Fruit fly (Drosophila melanogaster) whole organism, embryonic: ENCODE measurements around the gene CG1943.

Source experiments
- ATbp ChIP-seq: fragments of 200-800 bp; sonication (Bioruptor generic); optimal IDR thresholded peaks from 2 replicates; lab custom pipeline; 2017; ENCODE audit warnings: missing biosample characterization, mild to moderate bottlenecking, missing genetic modification characterization, missing genetic modification reagents
- Adf1 ChIP-seq: fragments of 200-800 bp; sonication (Bioruptor generic); IDR thresholded peaks from 2 replicates; pipeline ENCODE4 v1.3.6; 2022; ENCODE audit warnings: missing biosample characterization, missing genetic modification characterization
- Atf6 ChIP-seq: fragments of 200-800 bp; sonication (Bioruptor generic); IDR thresholded peaks from 2 replicates; pipeline ENCODE4 v1.3.6; 2022; ENCODE audit warnings: missing biosample characterization, missing genetic modification characterization
- Bgb ChIP-seq: fragments of 200-800 bp; sonication (Bioruptor generic); IDR thresholded peaks from 2 replicates; pipeline ENCODE4 v1.3.6; 2022; ENCODE audit warnings: missing biosample characterization, missing genetic modification characterization; ENCODE audit not compliant: partially characterized antibody
- CG10565 ChIP-seq: fragments of 200-800 bp; sonication (Bioruptor generic); optimal IDR thresholded peaks from 3 replicates; lab custom pipeline; 2016; ENCODE audit warnings: missing biosample characterization, mild to moderate bottlenecking, missing genetic modification characterization
- CG11085 ChIP-seq: fragments of 200-800 bp; sonication (Bioruptor generic); IDR thresholded peaks from 2 replicates; pipeline ENCODE4 v1.3.6; 2022; ENCODE audit warnings: missing biosample characterization, missing genetic modification characterization
- CG11695 ChIP-seq: fragments of 200-800 bp; sonication (Bioruptor generic); IDR thresholded peaks from 3 replicates; pipeline ENCODE4 v1.3.6; 2022; ENCODE audit warnings: missing biosample characterization, missing genetic modification characterization
- CG12236 ChIP-seq: fragments of 200-800 bp; sonication (Bioruptor generic); optimal IDR thresholded peaks from 2 replicates; lab custom pipeline; 2016; ENCODE audit warnings: missing biosample characterization, missing genetic modification characterization
- CG14014 ChIP-seq: fragments of 200-800 bp; sonication (Bioruptor generic); IDR thresholded peaks from 2 replicates; pipeline ENCODE4 v1.3.6; 2022; ENCODE audit warnings: missing biosample characterization, missing genetic modification characterization
- CG17328 ChIP-seq: fragments of 200-800 bp; sonication (Bioruptor generic); IDR thresholded peaks from 2 replicates; pipeline ENCODE4 v1.3.6; 2022; ENCODE audit warnings: missing biosample characterization, missing genetic modification characterization
- CG17802 ChIP-seq: fragments of 200-800 bp; sonication (Bioruptor generic); optimal IDR thresholded peaks from 2 replicates; lab custom pipeline; 2018; ENCODE audit warnings: missing biosample characterization, mild to moderate bottlenecking, missing genetic modification characterization, moderate library complexity
- CG18011 ChIP-seq: fragments of 200-800 bp; sonication (Bioruptor generic); optimal IDR thresholded peaks from 2 replicates; lab custom pipeline; 2017; ENCODE audit warnings: missing biosample characterization, missing genetic modification characterization, mild to moderate bottlenecking, moderate library complexity, missing genotype
- CG2202 ChIP-seq: fragments of 200-800 bp; sonication (Bioruptor generic); optimal IDR thresholded peaks from 2 replicates; lab custom pipeline; 2018; ENCODE audit warnings: missing biosample characterization, mild to moderate bottlenecking, missing genetic modification characterization
- CG31224 ChIP-seq: fragments of 200-800 bp; sonication (Bioruptor generic); IDR thresholded peaks from 2 replicates; pipeline ENCODE4 v1.3.6; 2022; ENCODE audit warnings: missing biosample characterization, missing genetic modification characterization
- CG31365 ChIP-seq: fragments of 200-800 bp; sonication (Bioruptor generic); optimal IDR thresholded peaks from 2 replicates; lab custom pipeline; 2018; ENCODE audit warnings: missing biosample characterization, mild to moderate bottlenecking, missing genetic modification characterization
- CG3407 ChIP-seq: fragments of 200-800 bp; sonication (Bioruptor generic); optimal IDR thresholded peaks from 2 replicates; lab custom pipeline; 2018; ENCODE audit warnings: missing biosample characterization, mild to moderate bottlenecking, missing genetic modification characterization
- CG7556 ChIP-seq: fragments of 200-800 bp; sonication (Bioruptor generic); optimal IDR thresholded peaks from 2 replicates; lab custom pipeline; 2017; ENCODE audit warnings: missing biosample characterization, mild to moderate bottlenecking, missing genetic modification characterization
- CG8290 ChIP-seq, 3 experiments: fragments of 200-800 bp; sonication (Bioruptor generic); optimal IDR thresholded peaks; 2 replicates each; lab custom pipeline; 2016 to 2019; ENCODE audit warnings: missing biosample characterization in 3 of 3, missing genetic modification characterization in 3 of 3, mild to moderate bottlenecking in 2 of 3, moderate library complexity in 1 of 3
- CG9215 ChIP-seq: fragments of 200-800 bp; sonication (Bioruptor generic); IDR thresholded peaks from 2 replicates; pipeline ENCODE4 v1.3.6; 2022; ENCODE audit warnings: missing biosample characterization, missing genetic modification characterization
- CG9876 ChIP-seq: fragments of 200-800 bp; sonication (Bioruptor generic); optimal IDR thresholded peaks from 2 replicates; lab custom pipeline; 2016; ENCODE audit warnings: missing biosample characterization, missing genetic modification characterization
- D19A ChIP-seq: fragments of 200-800 bp; optimal IDR thresholded peaks from 3 replicates; lab custom pipeline; 2019; ENCODE audit warnings: missing biosample characterization, mild to moderate bottlenecking, missing genetic modification characterization, moderate library complexity
- Dfd ChIP-seq, 2 experiments: fragments of >200 bp; optimal IDR thresholded peaks; 2 replicates each; lab custom pipeline; 2017; ENCODE audit warnings: missing biosample characterization in 2 of 2, missing genetic modification characterization in 2 of 2
- Dp ChIP-seq: fragments of 200-800 bp; sonication (Bioruptor generic); optimal IDR thresholded peaks from 2 replicates; lab custom pipeline; 2018; ENCODE audit warnings: missing biosample characterization, mild to moderate bottlenecking, missing genetic modification characterization, moderate library complexity
- HmgD ChIP-seq: fragments of 200-800 bp; sonication (Bioruptor generic); optimal IDR thresholded peaks from 3 replicates; lab custom pipeline; 2016; ENCODE audit warnings: missing biosample characterization, missing genetic modification characterization
- MTF-1 ChIP-seq: fragments of 200-800 bp; sonication (Bioruptor generic); optimal IDR thresholded peaks from 2 replicates; lab custom pipeline; 2018; ENCODE audit warnings: missing biosample characterization, mild to moderate bottlenecking, missing genetic modification characterization, borderline replicate concordance
- Mes4 ChIP-seq: fragments of 200-800 bp; sonication (Bioruptor generic); optimal IDR thresholded peaks from 2 replicates; lab custom pipeline; 2016; ENCODE audit warnings: missing biosample characterization, missing genetic modification characterization
- Nf-YA ChIP-seq: fragments of 200-800 bp; sonication (Bioruptor generic); IDR thresholded peaks from 2 replicates; pipeline ENCODE4 v1.3.6; 2022; ENCODE audit warnings: missing biosample characterization, missing genetic modification characterization
- Nf-YB ChIP-seq: fragments of 200-800 bp; sonication (Bioruptor generic); optimal IDR thresholded peaks from 3 replicates; lab custom pipeline; 2019; ENCODE audit warnings: missing biosample characterization, mild to moderate bottlenecking, missing genetic modification characterization, moderate library complexity
- ato ChIP-seq: fragments of 200-800 bp; sonication (Bioruptor generic); IDR thresholded peaks from 2 replicates; pipeline ENCODE4 v1.3.6; 2022; ENCODE audit warnings: missing biosample characterization, missing genetic modification characterization; ENCODE audit not compliant: partially characterized antibody
- az2 ChIP-seq: fragments of 200-800 bp; sonication (Bioruptor generic); optimal IDR thresholded peaks from 3 replicates; lab custom pipeline; 2016; ENCODE audit warnings: missing biosample characterization, missing genetic modification characterization
- bowl ChIP-seq: fragments of 200-800 bp; sonication (Bioruptor generic); IDR thresholded peaks from 2 replicates; pipeline ENCODE4 v1.3.6; 2022; ENCODE audit warnings: missing biosample characterization, missing genetic modification characterization
- chn ChIP-seq: fragments of 200-800 bp; sonication (Bioruptor generic); optimal IDR thresholded peaks from 2 replicates; lab custom pipeline; 2016; ENCODE audit warnings: missing biosample characterization, missing genetic modification characterization
- dimm ChIP-seq: fragments of 200-800 bp; sonication (Bioruptor generic); IDR thresholded peaks from 2 replicates; pipeline ENCODE4 v1.3.6; 2022; ENCODE audit warnings: missing biosample characterization, missing genetic modification characterization
- disco-r ChIP-seq: fragments of 200-800 bp; sonication (Bioruptor generic); optimal IDR thresholded peaks from 2 replicates; lab custom pipeline; 2016; ENCODE audit warnings: missing biosample characterization, missing genetic modification characterization
- eve ChIP-seq, 2 experiments: fragments of >200 bp; optimal IDR thresholded peaks; 2 replicates each; lab custom pipeline; 2017; ENCODE audit warnings: missing biosample characterization in 2 of 2, missing genetic modification characterization in 2 of 2
- ewg ChIP-seq: fragments of 200-800 bp; sonication (Bioruptor generic); optimal IDR thresholded peaks from 3 replicates; lab custom pipeline; 2017; ENCODE audit warnings: mild to moderate bottlenecking, missing biosample characterization, missing genetic modification reagents, missing genetic modification characterization
- gcm ChIP-seq: fragments of 200-800 bp; sonication (Bioruptor generic); optimal IDR thresholded peaks from 2 replicates; lab custom pipeline; 2019; ENCODE audit warnings: missing biosample characterization, mild to moderate bottlenecking, missing genetic modification characterization, moderate library complexity
- mld ChIP-seq: fragments of 200-800 bp; sonication (Bioruptor generic); IDR thresholded peaks from 3 replicates; pipeline ENCODE4 v1.3.6; 2022; ENCODE audit warnings: missing biosample characterization, missing genetic modification characterization; ENCODE audit not compliant: partially characterized antibody
- nerfin-1 ChIP-seq: fragments of 200-800 bp; sonication (Bioruptor generic); optimal IDR thresholded peaks from 3 replicates; lab custom pipeline; 2019; ENCODE audit warnings: missing biosample characterization, mild to moderate bottlenecking, missing genetic modification characterization, moderate library complexity
- peb ChIP-seq: fragments of 200-800 bp; sonication (Bioruptor generic); IDR thresholded peaks from 2 replicates; pipeline ENCODE4 v1.3.6; 2022; ENCODE audit warnings: missing biosample characterization, missing genetic modification characterization
- repo ChIP-seq: fragments of 200-800 bp; sonication (Bioruptor generic); optimal IDR thresholded peaks from 2 replicates; lab custom pipeline; 2016; ENCODE audit warnings: missing biosample characterization, missing genetic modification characterization
- slp2 ChIP-seq: fragments of 200-800 bp; sonication (Bioruptor generic); optimal IDR thresholded peaks from 2 replicates; lab custom pipeline; 2016; ENCODE audit warnings: missing biosample characterization, missing genetic modification characterization
- tgo ChIP-seq: fragments of 200-800 bp; sonication (Bioruptor generic); IDR thresholded peaks from 3 replicates; pipeline ENCODE4 v1.3.6; 2022; ENCODE audit warnings: missing biosample characterization, missing genetic modification characterization
- trh ChIP-seq: fragments of 200-800 bp; sonication (Bioruptor generic); optimal IDR thresholded peaks from 2 replicates; lab custom pipeline; 2016; ENCODE audit warnings: missing biosample characterization, missing genetic modification characterization
- ttk ChIP-seq: fragments of 200-800 bp; sonication (Bioruptor generic); IDR thresholded peaks from 2 replicates; pipeline ENCODE4 v2.1.2; 2022; ENCODE audit warnings: missing biosample characterization, missing genetic modification characterization
- vvl ChIP-seq: fragments of 200-800 bp; sonication (Bioruptor generic); IDR thresholded peaks from 2 replicates; pipeline ENCODE4 v1.3.6; 2022; ENCODE audit warnings: missing biosample characterization, missing genetic modification characterization
- wek ChIP-seq: fragments of 200-800 bp; sonication (Bioruptor generic); optimal IDR thresholded peaks from 3 replicates; lab custom pipeline; 2018; ENCODE audit warnings: missing biosample characterization, mild to moderate bottlenecking, missing genetic modification characterization, moderate library complexity
- z ChIP-seq: fragments of 200-800 bp; sonication (Bioruptor generic); IDR thresholded peaks from 3 replicates; pipeline ENCODE4 v1.3.6; 2022; ENCODE audit warnings: missing biosample characterization, missing genetic modification characterization

Gene CG1943

DNA sequence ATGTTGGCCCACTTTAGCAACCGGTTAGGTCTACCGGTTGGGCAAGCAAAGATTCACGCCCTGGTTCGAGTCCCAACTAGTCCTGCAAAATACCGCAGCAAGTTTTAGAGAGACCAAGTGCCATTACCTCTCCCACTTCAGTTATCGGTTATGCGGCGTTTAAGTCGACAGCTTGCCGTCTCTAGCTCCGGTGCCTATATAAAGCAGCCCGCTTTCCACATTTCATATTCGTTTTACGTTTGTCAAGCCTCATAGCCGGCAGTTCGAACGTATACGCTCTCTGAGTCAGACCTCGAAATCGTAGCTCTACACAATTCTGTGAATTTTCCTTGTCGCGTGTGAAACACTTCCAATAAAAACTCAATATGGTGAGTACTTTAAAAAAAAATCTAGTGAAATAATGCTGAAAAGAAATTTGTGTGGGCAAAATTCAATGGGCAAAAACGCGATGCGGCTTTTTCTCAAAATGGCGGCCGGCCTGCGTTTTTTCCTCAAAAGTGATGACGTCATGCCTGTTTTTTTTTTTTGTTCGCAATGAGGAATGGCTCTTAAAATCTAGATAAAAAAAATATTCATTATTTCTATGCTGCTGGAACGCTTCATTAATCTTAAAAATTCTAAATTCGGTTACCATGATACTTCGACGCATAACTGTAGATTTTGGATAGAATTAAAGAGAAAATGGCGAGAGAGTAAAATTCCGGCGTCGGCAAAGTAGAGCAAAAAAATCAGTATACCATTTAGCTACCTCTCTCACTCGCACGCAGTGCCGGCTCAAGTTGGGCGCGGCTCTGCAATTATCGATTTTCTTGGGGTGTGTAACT lies 11.9 kb downstream of the CG1943 start, which contains the start of gene alphaTub84B (continued):
- TF ChIP-seq disco-r (GFP tag; lab: Kevin White, UChicago) (peak; percentile 55), ato (peak; percentile 76), mld (no peak; the same call in 2 of the 3 replicates), CG18011 (GFP tag; lab: Kevin White, UChicago) (no peak), CG2202 (tag; lab: Kevin White, UChicago) (peak; percentile 21), CG3407 (peak; percentile 68), CG7556 (GFP tag; lab: Kevin White, UChicago) (peak; percentile 60), CG14014 (GFP tag; lab: Robert Waterston, UW) (peak; percentile 30; the same call in 1 of the 2 replicates), repo (GFP tag; lab: Kevin White, UChicago) (peak; percentile 71), CG9215 (peak; percentile 32; the same call in 1 of the 2 replicates), CG31224 (GFP tag; lab: Robert Waterston, UW) (no peak), az2 (GFP tag; lab: Kevin White, UChicago) (peak; percentile 24), Bgb (peak; percentile 77), slp2 (GFP tag; lab: Kevin White, UChicago) (peak; percentile 30), ttk (GFP tag; lab: Robert Waterston, UW) (peak; percentile 13; the same call in 1 of the 2 replicates), Atf6 (GFP tag; lab: Robert Waterston, UW) (peak; percentile 63), CG31365 (tag; lab: Kevin White, UChicago) (peak; percentile 33), MTF-1 (GFP tag; lab: Kevin White, UChicago) (peak; percentile 77), gcm (peak; percentile 52), z (GFP tag; lab: Robert Waterston, UW) (no peak), CG9876 (peak; percentile 72), CG17802 (peak; percentile 43), ATbp (GFP tag; lab: Kevin White, UChicago) (peak; percentile 11), Dfd (GFP tag; optimal IDR thresholded peaks at IDR 0.05; lab: Kevin White, UChicago) (no peak), peb (GFP tag; lab: Robert Waterston, UW) (no peak), trh (GFP tag; lab: Kevin White, UChicago) (no peak), Nf-YA (GFP tag; lab: Robert Waterston, UW) (no peak), Mes4 (GFP tag; lab: Kevin White, UChicago) (peak; percentile 55), tgo (GFP tag; lab: Robert Waterston, UW) (peak; percentile 51; the same call in 2 of the 3 replicates), ewg (GFP tag; lab: Kevin White, UChicago) (peak; percentile 42), wek (GFP tag; lab: Kevin White, UChicago) (peak; percentile 70), vvl (GFP tag; lab: Robert Waterston, UW) (peak; percentile 88), CG10565 (GFP tag; lab: Kevin White, UChicago) (no peak), dimm (GFP tag; lab: Robert Waterston, UW) (no peak), chn (peak; percentile 48), D19A (tag; lab: Kevin White, UChicago) (peak; percentile 13), CG8290 (GFP tag; optimal IDR thresholded peaks at IDR 0.05; lab: Kevin White, UChicago) (peak; percentile 46), CG8290 (tag; optimal IDR thresholded peaks at IDR 0.05; lab: Kevin White, UChicago) (peak; percentile 59 to 93), eve (GFP tag; optimal IDR thresholded peaks at IDR 0.05; lab: Kevin White, UChicago) (no peak), Nf-YB (peak; percentile 26), Adf1 (no peak; the same call in 1 of the 2 replicates), CG12236 (no peak), CG11085 (GFP tag; lab: Robert Waterston, UW) (0 out of 2 replicates have a peak, but pooled peaks have one; percentile 37), CG11695 (GFP tag; lab: Robert Waterston, UW) (no peak), Dp (GFP tag; lab: Kevin White, UChicago) (peak; percentile 35), HmgD (GFP tag; lab: Kevin White, UChicago) (peak; percentile 72), CG17328 (GFP tag; lab: Robert Waterston, UW) (peak; percentile 67), bowl (peak; percentile 74; the same call in 1 of the 2 replicates), nerfin-1 (tag; lab: Kevin White, UChicago) (peak; percentile 90)
